Worm (Caenorhabditis elegans) whole organism, mixed stage, embryonic: ENCODE measurements around the gene snrp-3.

ENCODE experiments used
- blmp-1 ChIP-seq: fragments of 150-350 bp; optimal IDR thresholded peaks from 2 replicates; lab custom pipeline; 2014; ENCODE audit warnings: missing biosample characterization, missing genetic modification characterization
- elt-1 ChIP-seq: sonication (generic microtip); optimal IDR thresholded peaks from 2 replicates; lab custom pipeline; 2017; ENCODE audit warnings: missing genetic modification characterization, mild to moderate bottlenecking, missing compliant biosample characterization, antibody characterized with exemption, moderate library complexity, borderline replicate concordance; ENCODE audit not compliant: insufficient read depth
- ham-2 ChIP-seq: fragments of 200-800 bp; sonication (Bioruptor generic); optimal IDR thresholded peaks from 2 replicates; lab custom pipeline; 2018; ENCODE audit warnings: mild to moderate bottlenecking, missing genetic modification characterization, missing compliant biosample characterization
- lsy-2 ChIP-seq: fragments of 150-350 bp; optimal IDR thresholded peaks from 2 replicates; lab custom pipeline; 2014; ENCODE audit warnings: missing biosample characterization, missing genetic modification characterization
- mab-5 ChIP-seq: fragments of 150-350 bp; optimal IDR thresholded peaks from 2 replicates; lab custom pipeline; 2014; ENCODE audit warnings: missing biosample characterization, missing genetic modification characterization
- mep-1 ChIP-seq: fragments of 150-350 bp; optimal IDR thresholded peaks from 2 replicates; lab custom pipeline; 2017; ENCODE audit warnings: missing biosample characterization, missing genetic modification reagents, missing genetic modification characterization, inconsistent platforms
- nhr-12 ChIP-seq: fragments of 150-350 bp; optimal IDR thresholded peaks from 2 replicates; lab custom pipeline; 2014; ENCODE audit warnings: missing biosample characterization, missing genetic modification characterization
- nhr-237 ChIP-seq: fragments of 150-350 bp; optimal IDR thresholded peaks from 2 replicates; lab custom pipeline; 2014; ENCODE audit warnings: missing biosample characterization, missing genetic modification characterization
- tbx-8 ChIP-seq: fragments of 200-800 bp; sonication (Bioruptor generic); optimal IDR thresholded peaks from 2 replicates; lab custom pipeline; 2018; ENCODE audit warnings: mild to moderate bottlenecking, missing genetic modification characterization, moderate library complexity, missing compliant biosample characterization
- unc-39 ChIP-seq: fragments of 150-350 bp; optimal IDR thresholded peaks from 2 replicates; lab custom pipeline; 2014; ENCODE audit warnings: missing biosample characterization, missing genetic modification characterization
- unc-62 ChIP-seq: fragments of 150-350 bp; optimal IDR thresholded peaks from 2 replicates; lab custom pipeline; 2014; ENCODE audit warnings: missing biosample characterization, missing genetic modification reagents, missing genetic modification characterization
- ztf-11 ChIP-seq: fragments of 150-350 bp; optimal IDR thresholded peaks from 2 replicates; lab custom pipeline; 2014; ENCODE audit warnings: missing biosample characterization, missing genetic modification characterization

- no peak for TF ChIP-seq ham-2 (GFP tag; lab: Kevin White, UChicago)
- TF ChIP-seq nhr-12 (tag; lab: Kevin White, UChicago) = no peak
- no peak for TF ChIP-seq mep-1 (tag; lab: Kevin White, UChicago)
- no peak for TF ChIP-seq ztf-11
- TF ChIP-seq blmp-1 (tag; lab: Kevin White, UChicago) = no peak
- no peak for TF ChIP-seq unc-39 (tag; lab: Kevin White, UChicago)
- TF ChIP-seq nhr-237 (tag; lab: Kevin White, UChicago) = no peak
- no peak for TF ChIP-seq lsy-2 (tag; lab: Kevin White, UChicago)
- TF ChIP-seq unc-62 (GFP tag; lab: Kevin White, UChicago) = no peak
- no peak for TF ChIP-seq mab-5
- no peak for TF ChIP-seq tbx-8
- TF ChIP-seq elt-1 (tag; lab: Kevin White, UChicago) = no peak
Measured at ce11 chrIV:8723720-8724119, 36.1 kb upstream of the snrp-3 start, which contains the start of gene F21D5.9.
